Worm (Caenorhabditis elegans): Measurements from ENCODE around the gene T28D9.1.

DNA sequence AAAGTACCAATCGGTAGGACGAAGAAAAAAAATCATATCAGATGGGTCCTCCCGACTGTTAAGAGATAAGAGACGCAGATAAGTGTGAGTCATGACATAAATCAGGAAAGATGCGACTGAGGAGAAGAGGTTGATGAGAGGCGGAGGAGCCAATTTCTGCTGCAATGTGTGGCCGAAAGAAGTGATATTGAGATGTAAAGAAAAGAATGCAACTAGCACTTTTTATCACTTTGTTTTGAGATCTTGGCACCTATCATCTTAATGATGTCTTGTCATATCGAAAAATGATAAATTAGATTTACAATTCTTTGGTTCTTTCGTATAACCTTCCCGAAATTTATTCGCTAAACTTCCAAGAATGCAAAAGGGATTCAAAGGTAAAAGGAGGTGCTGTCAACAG lies 10.1 kb upstream of the T28D9.1 start, which contains the start of gene del-10:
- no peak for TF ChIP-seq unc-62 (GFP tag; optimal IDR thresholded peaks at IDR 0.05)
- no peak for TF ChIP-seq unc-39 (tag; optimal IDR thresholded peaks at IDR 0.05)
- TF ChIP-seq elt-3 (tag; optimal IDR thresholded peaks at IDR 0.05) = no peak
- no peak for TF ChIP-seq ceh-16 (tag; optimal IDR thresholded peaks at IDR 0.05)
- no peak for TF ChIP-seq nhr-11 (tag; optimal IDR thresholded peaks at IDR 0.05)
- no peak for TF ChIP-seq fos-1 (tag; optimal IDR thresholded peaks at IDR 0.05)
- TF ChIP-seq ZK546.5 (tag; optimal IDR thresholded peaks at IDR 0.05) = no peak
- TF ChIP-seq lin-13 (GFP tag; optimal IDR thresholded peaks at IDR 0.05) = no peak
- TF ChIP-seq ceh-82 (tag; optimal IDR thresholded peaks at IDR 0.05) = no peak
- no peak for TF ChIP-seq skn-1 (tag; optimal IDR thresholded peaks at IDR 0.05)
- TF ChIP-seq elt-1 (tag; optimal IDR thresholded peaks at IDR 0.05) = no peak
- no peak for TF ChIP-seq nhr-77 (tag; optimal IDR thresholded peaks at IDR 0.05)
- no peak for TF ChIP-seq unc-55 (GFP tag; optimal IDR thresholded peaks at IDR 0.05)
- no peak for TF ChIP-seq mab-5 (tag; optimal IDR thresholded peaks at IDR 0.05)

All from whole organism, L2 larva.